Fruit fly (Drosophila melanogaster) whole organism, embryonic: Measurements from ENCODE around the gene TBC1D16.

Source experiments
- CG1233 ChIP-seq: fragments of 200-800 bp; sonication (Bioruptor generic); optimal IDR thresholded peaks from 4 replicates; lab custom pipeline; 2018; ENCODE audit warnings: missing biosample characterization, mild to moderate bottlenecking, missing genetic modification characterization
- Deaf1 ChIP-seq: fragments of 200-800 bp; optimal IDR thresholded peaks from 3 replicates; lab custom pipeline; 2019; ENCODE audit warnings: missing biosample characterization, mild to moderate bottlenecking, missing genetic modification characterization, moderate library complexity
- E2f2 ChIP-seq: fragments of 200-800 bp; sonication (Bioruptor generic); IDR thresholded peaks from 2 replicates; pipeline ENCODE4 v1.3.6; 2022; ENCODE audit warnings: missing biosample characterization, missing genetic modification characterization
- Gug ChIP-seq: fragments of 200-800 bp; sonication (Bioruptor generic); IDR thresholded peaks from 4 replicates; pipeline ENCODE4 v1.3.6; 2022; ENCODE audit warnings: missing biosample characterization, missing genetic modification characterization
- hb ChIP-seq: fragments of 200-800 bp; sonication (Bioruptor generic); IDR thresholded peaks from 3 replicates; pipeline ENCODE4 v1.3.6; 2022; ENCODE audit warnings: missing biosample characterization, missing genetic modification characterization; ENCODE audit not compliant: partially characterized antibody
- lola ChIP-seq, 3 experiments: fragments of >200 bp in 2 of 3; fragments of 200-800 bp in 1 of 3; sonication (Bioruptor generic) in 1 of 3; optimal IDR thresholded peaks; 2 replicates each; lab custom pipeline; 2017 to 2019; ENCODE audit warnings: missing biosample characterization in 3 of 3, missing genetic modification characterization in 3 of 3, mild to moderate bottlenecking in 1 of 3, moderate library complexity in 1 of 3
- zf30C ChIP-seq: fragments of 200-800 bp; sonication (Bioruptor generic); optimal IDR thresholded peaks from 3 replicates; lab custom pipeline; 2018; ENCODE audit warnings: missing biosample characterization, mild to moderate bottlenecking, missing genetic modification characterization

- TF ChIP-seq CG1233 (GFP tag; lab: Kevin White, UChicago) = no peak
- TF ChIP-seq lola (GFP tag; optimal IDR thresholded peaks at IDR 0.05; lab: Kevin White, UChicago) = no peak
- no peak for TF ChIP-seq Deaf1 (tag; lab: Kevin White, UChicago)
- TF ChIP-seq hb (GFP tag; lab: Robert Waterston, UW) = no peak
- no peak for TF ChIP-seq Gug
- no peak for TF ChIP-seq E2f2 (GFP tag; lab: Robert Waterston, UW)
- TF ChIP-seq zf30C (GFP tag; lab: Kevin White, UChicago) = no peak
These were observed 39.6 kb downstream of the TBC1D16 start, which contains the start of gene Mdh1 for dm6 chr2L:10395642-10396487.
